Fruit fly (Drosophila melanogaster): ENCODE results near the gene Lar.

DNA sequence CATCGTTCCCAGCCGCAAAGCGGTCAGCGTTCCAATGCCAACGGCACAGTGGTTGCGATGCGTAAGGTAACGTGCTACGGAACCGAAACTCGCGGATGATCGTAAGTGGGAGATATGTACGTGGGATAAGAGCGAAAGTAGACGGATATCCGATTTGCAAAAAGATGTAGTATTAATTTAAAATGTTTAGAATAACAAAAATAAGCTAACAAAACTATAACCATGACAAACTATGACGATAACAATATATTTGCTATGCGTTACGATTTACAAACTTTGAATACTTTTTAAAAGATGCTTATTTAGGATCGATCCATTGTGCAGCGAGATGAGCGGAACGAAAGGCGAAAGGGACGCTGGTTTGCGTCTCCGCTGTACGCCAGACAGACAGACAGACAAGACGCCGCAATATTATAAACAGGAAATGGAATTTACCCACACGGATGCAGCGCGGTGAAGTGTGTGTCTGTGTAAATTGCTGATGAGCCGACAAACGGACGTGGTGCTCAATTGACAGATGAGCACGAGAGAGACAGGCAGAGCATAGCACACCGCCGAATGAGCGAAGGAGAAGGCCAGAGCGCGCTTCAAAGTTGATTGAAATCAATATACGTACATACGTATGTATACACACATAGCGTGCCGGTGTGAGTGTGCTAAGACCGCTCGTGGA, 10.7 kb upstream of the Lar start:
- TF ChIP-seq insv (optimal IDR thresholded peaks at IDR 0.05) (no peak), h (optimal IDR thresholded peaks at IDR 0.05) (no peak), psq (optimal IDR thresholded peaks at IDR 0.05) (no peak), ttk (optimal IDR thresholded peaks at IDR 0.05) (no peak), Myc (optimal IDR thresholded peaks at IDR 0.05) (no peak)
